Fruit fly (Drosophila melanogaster) whole organism, embryonic: ENCODE results near the gene Usp14.

ENCODE experiments used
- Adf1 ChIP-seq: fragments of 200-800 bp; sonication (Bioruptor generic); IDR thresholded peaks from 2 replicates; pipeline ENCODE4 v1.3.6; 2022; ENCODE audit warnings: missing biosample characterization, missing genetic modification characterization
- B-H2 ChIP-seq: fragments of 200-800 bp; sonication (Bioruptor generic); optimal IDR thresholded peaks from 2 replicates; lab custom pipeline; 2018; ENCODE audit warnings: missing biosample characterization, mild to moderate bottlenecking, missing genetic modification characterization
- Blimp-1 ChIP-seq: fragments of 200-800 bp; sonication (Bioruptor generic); optimal IDR thresholded peaks from 3 replicates; lab custom pipeline; 2018; ENCODE audit warnings: missing biosample characterization, missing genetic modification characterization, mild to moderate bottlenecking, moderate library complexity, missing genetic modification reagents
- CG10267 ChIP-seq: fragments of 200-800 bp; sonication (Bioruptor generic); optimal IDR thresholded peaks from 2 replicates; lab custom pipeline; 2018; ENCODE audit warnings: missing biosample characterization, mild to moderate bottlenecking, missing genetic modification characterization, moderate library complexity
- CG11504 ChIP-seq: fragments of 200-800 bp; sonication (Bioruptor generic); optimal IDR thresholded peaks from 3 replicates; lab custom pipeline; 2019; ENCODE audit warnings: missing biosample characterization, mild to moderate bottlenecking, missing genetic modification characterization, moderate library complexity
- CG14710 ChIP-seq: fragments of 200-800 bp; sonication (Bioruptor generic); optimal IDR thresholded peaks from 3 replicates; lab custom pipeline; 2019; ENCODE audit warnings: missing biosample characterization, mild to moderate bottlenecking, missing genetic modification characterization, moderate library complexity
- CG16779 ChIP-seq: fragments of 200-800 bp; sonication (Bioruptor generic); IDR thresholded peaks from 2 replicates; pipeline ENCODE4 v1.3.6; 2022; ENCODE audit warnings: missing biosample characterization, missing genetic modification characterization
- CG18262 ChIP-seq: fragments of 200-800 bp; optimal IDR thresholded peaks from 3 replicates; lab custom pipeline; 2019; ENCODE audit warnings: missing biosample characterization, mild to moderate bottlenecking, missing genetic modification characterization, moderate library complexity
- CG2202 ChIP-seq: fragments of 200-800 bp; sonication (Bioruptor generic); optimal IDR thresholded peaks from 2 replicates; lab custom pipeline; 2018; ENCODE audit warnings: missing biosample characterization, mild to moderate bottlenecking, missing genetic modification characterization
- CG32532 ChIP-seq: fragments of 200-800 bp; sonication (Bioruptor generic); IDR thresholded peaks from 2 replicates; pipeline ENCODE4 v1.3.6; 2022; ENCODE audit warnings: missing biosample characterization, missing genetic modification characterization
- CG4424 ChIP-seq: fragments of 200-800 bp; sonication (Bioruptor generic); optimal IDR thresholded peaks from 3 replicates; lab custom pipeline; 2016; ENCODE audit warnings: missing biosample characterization, missing genetic modification characterization
- CG4707 ChIP-seq: fragments of 200-800 bp; sonication (Bioruptor generic); optimal IDR thresholded peaks from 2 replicates; lab custom pipeline; 2018; ENCODE audit warnings: missing biosample characterization, mild to moderate bottlenecking, missing genetic modification characterization, moderate library complexity
- CG7839 ChIP-seq: fragments of 200-800 bp; sonication (Bioruptor generic); optimal IDR thresholded peaks from 3 replicates; lab custom pipeline; 2018; ENCODE audit warnings: missing biosample characterization, mild to moderate bottlenecking, missing genetic modification characterization, moderate library complexity
- CG9215 ChIP-seq: fragments of 200-800 bp; sonication (Bioruptor generic); IDR thresholded peaks from 2 replicates; pipeline ENCODE4 v1.3.6; 2022; ENCODE audit warnings: missing biosample characterization, missing genetic modification characterization
- CG9797 ChIP-seq: fragments of 200-800 bp; sonication (Bioruptor generic); optimal IDR thresholded peaks from 3 replicates; lab custom pipeline; 2018; ENCODE audit warnings: missing biosample characterization, mild to moderate bottlenecking, missing genetic modification characterization
- D19A ChIP-seq: fragments of 200-800 bp; optimal IDR thresholded peaks from 3 replicates; lab custom pipeline; 2019; ENCODE audit warnings: missing biosample characterization, mild to moderate bottlenecking, missing genetic modification characterization, moderate library complexity
- E2f1 ChIP-seq: fragments of 200-800 bp; sonication (Bioruptor generic); IDR thresholded peaks from 2 replicates; pipeline ENCODE4 v1.3.6; 2022; ENCODE audit warnings: missing biosample characterization, missing genetic modification characterization
- Eip74EF ChIP-seq, 2 experiments: fragments of 200-800 bp in 1 of 2; fragments of >200 bp in 1 of 2; sonication (Bioruptor generic) in 1 of 2; optimal IDR thresholded peaks; 2 replicates each; lab custom pipeline; 2017 to 2019; ENCODE audit warnings: missing biosample characterization in 2 of 2, missing genetic modification characterization in 2 of 2, mild to moderate bottlenecking in 1 of 2, moderate library complexity in 1 of 2
- Ets65A ChIP-seq: fragments of 200-800 bp; sonication (Bioruptor generic); peaks from one replicate; lab custom pipeline; 2016; ENCODE audit warnings: missing biosample characterization, missing genetic modification characterization
- H15 ChIP-seq: fragments of 200-800 bp; sonication (Bioruptor generic); IDR thresholded peaks from 3 replicates; pipeline ENCODE4 v1.3.6; 2022; ENCODE audit warnings: missing biosample characterization, missing genetic modification characterization
- Kr ChIP-seq: fragments of 200-800 bp; sonication (Bioruptor generic); optimal IDR thresholded peaks from 2 replicates; lab custom pipeline; 2017; ENCODE audit warnings: missing biosample characterization, mild to moderate bottlenecking, missing genetic modification characterization
- Lhr ChIP-seq: fragments of 200-800 bp; sonication (Bioruptor generic); optimal IDR thresholded peaks from 3 replicates; lab custom pipeline; 2017; ENCODE audit warnings: mild to moderate bottlenecking, missing biosample characterization, missing genetic modification reagents, missing genetic modification characterization
- NC2α ChIP-seq: fragments of 200-800 bp; sonication (Bioruptor generic); optimal IDR thresholded peaks from 2 replicates; lab custom pipeline; 2016; ENCODE audit warnings: missing biosample characterization, missing genetic modification characterization
- Opbp ChIP-seq: fragments of 200-800 bp; sonication (Bioruptor generic); IDR thresholded peaks from 3 replicates; pipeline ENCODE4 v1.3.6; 2022; ENCODE audit warnings: missing biosample characterization, missing genetic modification characterization; ENCODE audit not compliant: partially characterized antibody
- Optix ChIP-seq: fragments of 200-800 bp; sonication (Bioruptor generic); IDR thresholded peaks from 3 replicates; pipeline ENCODE4 v1.3.6; 2022; ENCODE audit warnings: missing biosample characterization, missing genetic modification characterization
- Poxn ChIP-seq: fragments of 200-800 bp; sonication (Bioruptor generic); IDR thresholded peaks from 2 replicates; pipeline ENCODE4 v1.3.6; 2022; ENCODE audit warnings: missing biosample characterization, missing genetic modification characterization
- Side ChIP-seq: fragments of 200-800 bp; sonication (Bioruptor generic); optimal IDR thresholded peaks from 2 replicates; lab custom pipeline; 2016; ENCODE audit warnings: missing biosample characterization, missing genetic modification characterization
- Trl ChIP-seq, 3 experiments: fragments of >200 bp in 2 of 3; fragments of 200-800 bp in 1 of 3; sonication (Bioruptor generic) in 1 of 3; optimal IDR thresholded peaks; 2 replicates in 1 of 3; 3 replicates in 2 of 3; lab custom pipeline; 2016 to 2017; ENCODE audit warnings: missing biosample characterization in 1 of 3, missing genetic modification characterization in 1 of 3
- chinmo ChIP-seq: fragments of 200-800 bp; sonication (Bioruptor generic); IDR thresholded peaks from 4 replicates; pipeline ENCODE4 v1.3.6; 2022; ENCODE audit warnings: missing biosample characterization, missing genetic modification characterization; ENCODE audit not compliant: partially characterized antibody
- crol ChIP-seq: fragments of 200-800 bp; sonication (Bioruptor generic); IDR thresholded peaks from 2 replicates; pipeline ENCODE4 v1.3.6; 2022; ENCODE audit warnings: missing biosample characterization, missing genetic modification characterization
- crp ChIP-seq, 2 experiments: fragments of 200-800 bp; sonication (Bioruptor generic); optimal IDR thresholded peaks; 2 replicates in 1 of 2; 3 replicates in 1 of 2; lab custom pipeline; 2017; ENCODE audit warnings: missing biosample characterization in 2 of 2, missing genetic modification characterization in 2 of 2, mild to moderate bottlenecking in 1 of 2, moderate library complexity in 1 of 2
- dan ChIP-seq: fragments of 200-800 bp; sonication (Bioruptor generic); IDR thresholded peaks from 2 replicates; pipeline ENCODE4 v1.3.6; 2022; ENCODE audit warnings: missing biosample characterization, missing genetic modification characterization
- emc ChIP-seq: fragments of 200-800 bp; sonication (Bioruptor generic); optimal IDR thresholded peaks from 2 replicates; lab custom pipeline; 2016; ENCODE audit warnings: missing biosample characterization, missing genetic modification characterization
- fd3F ChIP-seq: fragments of 200-800 bp; sonication (Bioruptor generic); optimal IDR thresholded peaks from 2 replicates; lab custom pipeline; 2018; ENCODE audit warnings: missing biosample characterization, mild to moderate bottlenecking, missing genetic modification characterization, moderate library complexity
- gcm ChIP-seq: fragments of 200-800 bp; sonication (Bioruptor generic); optimal IDR thresholded peaks from 2 replicates; lab custom pipeline; 2019; ENCODE audit warnings: missing biosample characterization, mild to moderate bottlenecking, missing genetic modification characterization, moderate library complexity
- hb ChIP-seq: fragments of 200-800 bp; sonication (Bioruptor generic); IDR thresholded peaks from 3 replicates; pipeline ENCODE4 v1.3.6; 2022; ENCODE audit warnings: missing biosample characterization, missing genetic modification characterization; ENCODE audit not compliant: partially characterized antibody
- insv ChIP-seq, 2 experiments: fragments of 200-800 bp; sonication (Bioruptor generic); optimal IDR thresholded peaks; 3 replicates each; lab custom pipeline; 2016 to 2018; ENCODE audit warnings: missing biosample characterization in 2 of 2, missing genetic modification characterization in 2 of 2
- knrl ChIP-seq: fragments of 200-800 bp; sonication (Bioruptor generic); IDR thresholded peaks from 3 replicates; pipeline ENCODE4 v1.3.6; 2022; ENCODE audit warnings: missing biosample characterization, missing genetic modification characterization; ENCODE audit not compliant: partially characterized antibody
- nerfin-2 ChIP-seq: fragments of 200-800 bp; sonication (Bioruptor generic); IDR thresholded peaks from 2 replicates; pipeline ENCODE4 v1.3.6; 2022; ENCODE audit warnings: missing biosample characterization, missing genetic modification characterization; ENCODE audit not compliant: partially characterized antibody
- onecut ChIP-seq: fragments of 200-800 bp; sonication (Bioruptor generic); IDR thresholded peaks from 2 replicates; pipeline ENCODE4 v1.3.6; 2022; ENCODE audit warnings: missing biosample characterization, missing genetic modification characterization
- sens-2 ChIP-seq: fragments of 200-800 bp; sonication (Bioruptor generic); IDR thresholded peaks from 2 replicates; pipeline ENCODE4 v1.3.6; 2022; ENCODE audit warnings: missing biosample characterization, missing genetic modification characterization
- seq ChIP-seq: fragments of 200-800 bp; sonication (Bioruptor generic); IDR thresholded peaks from 2 replicates; pipeline ENCODE4 v1.3.6; 2022; ENCODE audit warnings: missing biosample characterization, missing genetic modification characterization
- sna ChIP-seq: fragments of 200-800 bp; sonication (Bioruptor generic); IDR thresholded peaks from 2 replicates; pipeline ENCODE4 v1.3.6; 2022; ENCODE audit warnings: missing biosample characterization, missing genetic modification characterization; ENCODE audit not compliant: partially characterized antibody
- tgo ChIP-seq: fragments of 200-800 bp; sonication (Bioruptor generic); IDR thresholded peaks from 3 replicates; pipeline ENCODE4 v1.3.6; 2022; ENCODE audit warnings: missing biosample characterization, missing genetic modification characterization
- tio ChIP-seq: fragments of 200-800 bp; sonication (Bioruptor generic); optimal IDR thresholded peaks from 2 replicates; lab custom pipeline; 2017; ENCODE audit warnings: missing biosample characterization, missing genetic modification characterization, inconsistent platforms
- tx ChIP-seq: fragments of 200-800 bp; sonication (Bioruptor generic); optimal IDR thresholded peaks from 2 replicates; lab custom pipeline; 2016; ENCODE audit warnings: missing biosample characterization, missing genetic modification characterization
- unc-4 ChIP-seq: fragments of 200-800 bp; sonication (Bioruptor generic); IDR thresholded peaks from 2 replicates; pipeline ENCODE4 v1.3.6; 2022; ENCODE audit warnings: missing biosample characterization, missing genetic modification characterization; ENCODE audit not compliant: partially characterized antibody
- unpg ChIP-seq: fragments of 200-800 bp; sonication (Bioruptor generic); optimal IDR thresholded peaks from 3 replicates; lab custom pipeline; 2018; ENCODE audit warnings: missing biosample characterization, mild to moderate bottlenecking, missing genetic modification characterization, moderate library complexity
- wdn ChIP-seq: fragments of 200-800 bp; sonication (Bioruptor generic); IDR thresholded peaks from 2 replicates; pipeline ENCODE4 v1.3.6; 2022; ENCODE audit warnings: missing biosample characterization, missing genetic modification characterization
- wor ChIP-seq: fragments of 200-800 bp; sonication (Bioruptor generic); IDR thresholded peaks from 2 replicates; pipeline ENCODE4 v1.3.6; 2022; ENCODE audit warnings: missing biosample characterization, missing genetic modification characterization

The Usp14 gene

dm6 chr2L:10292066-10292560 is 22.1 kb downstream of the Usp14 start, which contains the start of gene Ufd4 (continued):
- TF ChIP-seq hb (GFP tag; lab: Robert Waterston, UW) (no peak), crol (no peak), Eip74EF (GFP tag; optimal IDR thresholded peaks at IDR 0.05; lab: Kevin White, UChicago) (no peak), CG9215 (GFP tag; lab: Robert Waterston, UW) (no peak), CG11504 (tag; lab: Kevin White, UChicago) (no peak), fd3F (GFP tag; lab: Kevin White, UChicago) (peak; percentile 60), tgo (GFP tag; lab: Robert Waterston, UW) (no peak), Trl (optimal IDR thresholded peaks at IDR 0.05; lab: Kevin White, UChicago) (no peak), Trl (GFP tag; optimal IDR thresholded peaks at IDR 0.05; lab: Kevin White, UChicago) (peak; percentile 69), wdn (GFP tag; lab: Robert Waterston, UW) (0 out of 2 replicates have a peak, but pooled peaks have one; percentile 41), Adf1 (no peak), CG4424 (GFP tag; lab: Kevin White, UChicago) (peak; percentile 74), dan (GFP tag; lab: Robert Waterston, UW) (no peak), NC2α (GFP tag; lab: Kevin White, UChicago) (no peak), Lhr (GFP tag; lab: Kevin White, UChicago) (no peak), CG4707 (GFP tag; lab: Kevin White, UChicago) (no peak), seq (no peak), E2f1 (GFP tag; lab: Robert Waterston, UW) (peak; percentile 64; the same call in 1 of the 2 replicates), onecut (GFP tag; lab: Robert Waterston, UW) (peak; percentile 93), B-H2 (GFP tag; lab: Kevin White, UChicago) (peak; percentile 48), CG18262 (tag; lab: Kevin White, UChicago) (no peak), Optix (GFP tag; lab: Robert Waterston, UW) (no peak), Poxn (GFP tag; lab: Robert Waterston, UW) (no peak), H15 (GFP tag; lab: Robert Waterston, UW) (no peak), emc (peak; percentile 5), CG2202 (peak; percentile 0), wor (GFP tag; lab: Robert Waterston, UW) (no peak), insv (GFP tag; optimal IDR thresholded peaks at IDR 0.05; lab: Kevin White, UChicago) (no peak), gcm (no peak), Opbp (no peak; the same call in 2 of the 3 replicates), sens-2 (GFP tag; lab: Robert Waterston, UW) (no peak), Side (GFP tag; lab: Kevin White, UChicago) (peak; percentile 59), Ets65A (no peak), tx (GFP tag; lab: Kevin White, UChicago) (peak; percentile 58), CG32532 (GFP tag; lab: Robert Waterston, UW) (no peak; the same call in 1 of the 2 replicates), tio (GFP tag; lab: Kevin White, UChicago) (no peak), chinmo (GFP tag; lab: Robert Waterston, UW) (no peak), unpg (GFP tag; lab: Kevin White, UChicago) (no peak), knrl (GFP tag; lab: Robert Waterston, UW) (no peak), Blimp-1 (GFP tag; lab: Kevin White, UChicago) (no peak), D19A (tag; lab: Kevin White, UChicago) (no peak), CG10267 (tag; lab: Kevin White, UChicago) (peak; percentile 74), CG16779 (GFP tag; lab: Robert Waterston, UW) (no peak), crp (GFP tag; optimal IDR thresholded peaks at IDR 0.05; lab: Kevin White, UChicago) (no peak), Kr (GFP tag; lab: Kevin White, UChicago) (no peak), unc-4 (GFP tag; lab: Robert Waterston, UW) (no peak; the same call in 1 of the 2 replicates), CG14710 (peak; percentile 66), CG9797 (GFP tag; lab: Kevin White, UChicago) (no peak), sna (no peak), nerfin-2 (GFP tag; lab: Robert Waterston, UW) (no peak), CG7839 (tag; lab: Kevin White, UChicago) (no peak)
